Fruit fly (Drosophila melanogaster) Kc167 (cell line): ENCODE data around the gene RpL37A.

ENCODE experiments used
- Sin3A ChIP-seq: fragments of >200 bp; optimal IDR thresholded peaks from 2 replicates; lab custom pipeline; 2018; ENCODE audit warnings: missing external identifiers
- psq ChIP-seq: fragments of >200 bp; optimal IDR thresholded peaks from 2 replicates; lab custom pipeline; 2017; ENCODE audit warnings: missing external identifiers
- ttk ChIP-seq: sonication (Bioruptor generic); optimal IDR thresholded peaks from 2 replicates; lab custom pipeline; 2017; ENCODE audit warnings: missing external identifiers

DNA sequence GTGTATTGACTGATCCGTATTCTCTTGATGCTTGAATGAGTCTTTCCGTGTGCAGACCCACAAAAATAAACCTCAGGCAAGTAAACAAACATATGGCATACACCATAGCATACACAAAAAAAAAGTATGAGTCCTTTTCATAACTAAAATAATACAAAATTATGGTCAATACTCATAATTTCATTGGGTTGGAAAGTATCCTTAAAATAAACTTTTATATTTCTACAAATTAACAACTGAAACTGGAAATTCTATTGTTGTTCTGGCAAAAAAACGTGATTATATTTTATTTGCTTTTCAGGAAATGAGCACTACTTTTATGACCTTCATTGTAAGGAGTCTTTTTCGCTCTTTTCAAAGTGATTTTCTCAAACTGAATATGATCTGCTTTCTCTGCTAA lies 28.7 kb upstream of the RpL37A start:
- no peak for TF ChIP-seq ttk (lab: Kevin White, UChicago)
- TF ChIP-seq Sin3A (lab: Kevin White, UChicago) = no peak
- TF ChIP-seq psq = no peak
